Fruit fly (Drosophila melanogaster): ENCODE results near the gene Deaf1.
A peak's percentile ranks its signal among the peaks of the same experiment; 100 is the strongest.

The Deaf1 gene

DNA sequence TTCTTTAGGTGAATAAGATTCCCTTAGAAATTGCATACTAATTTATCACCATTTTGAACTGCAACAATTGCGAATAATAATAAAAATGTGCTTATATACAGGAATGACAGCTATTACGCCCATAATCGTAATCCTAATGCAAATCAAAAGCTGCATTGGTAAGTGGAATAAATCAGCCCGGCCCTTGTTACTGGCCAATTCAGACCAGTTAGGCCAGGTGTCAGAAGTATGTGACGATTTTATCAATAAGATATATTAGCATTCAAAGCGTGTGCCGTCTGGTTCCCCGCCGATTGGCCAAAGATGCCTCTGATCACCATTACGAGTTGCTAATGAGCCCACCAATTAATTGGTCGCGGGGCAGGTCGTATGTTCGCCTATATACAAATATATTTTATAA is 5.5 kb upstream of the Deaf1 start:
- TF ChIP-seq Hr4 (GFP tag; optimal IDR thresholded peaks at IDR 0.05), result no peak
- no peak for TF ChIP-seq CG16779 (tag; optimal IDR thresholded peaks at IDR 0.05)
- TF ChIP-seq CG8319 (GFP tag; optimal IDR thresholded peaks at IDR 0.05), result no peak
- TF ChIP-seq Sox14 (GFP tag; optimal IDR thresholded peaks at IDR 0.05), result no peak
- no peak for TF ChIP-seq pdm3 (GFP tag; optimal IDR thresholded peaks at IDR 0.05)
- TF ChIP-seq CG15336 (GFP tag; IDR thresholded peaks at IDR 0.05), result no peak
- no peak for TF ChIP-seq Lpt (GFP tag; optimal IDR thresholded peaks at IDR 0.05)

DNA sequence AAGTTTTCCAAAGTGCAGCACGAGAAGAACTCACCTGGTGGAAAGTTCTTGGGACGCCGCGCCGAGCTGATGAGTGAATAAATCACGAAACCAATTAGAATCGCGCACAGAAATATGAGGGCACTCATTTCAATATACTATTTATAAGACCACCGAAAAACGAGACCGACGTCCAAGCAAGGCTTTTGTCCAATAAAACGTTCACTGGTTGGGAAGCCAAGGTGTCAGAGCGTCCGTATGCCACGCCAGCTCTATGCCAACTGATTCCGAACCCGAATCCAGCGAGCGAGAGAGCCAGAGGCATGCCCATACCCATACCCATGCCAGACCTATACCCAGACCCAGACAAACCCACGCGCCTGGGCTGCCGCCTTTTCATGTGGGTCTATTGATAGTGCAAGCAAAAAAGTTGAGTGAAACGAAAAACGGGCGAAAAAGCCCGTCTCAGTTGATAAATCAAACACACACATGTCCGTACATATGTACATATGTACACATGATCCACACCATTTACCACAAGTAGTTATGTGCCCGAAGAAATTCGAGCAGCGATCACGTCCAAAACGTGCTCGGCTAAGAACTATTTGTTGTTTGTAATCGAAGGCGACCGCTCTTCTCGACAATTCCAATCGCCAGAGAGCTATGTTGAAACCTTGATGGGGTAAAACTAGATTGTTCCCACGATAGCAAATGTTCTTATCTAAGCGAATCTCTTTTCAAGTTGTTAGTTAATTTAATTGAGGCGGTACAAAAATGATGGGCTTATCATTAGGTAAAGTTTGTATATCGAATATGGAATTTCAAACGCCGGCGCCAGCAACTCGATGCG is 4.7 kb upstream of the Deaf1 start, which contains the start of gene Cyp305a1:
TSS of gene Cyp305a1 (minus strand) at position 265 of the 829 bp plus-strand sequence.
- no peak for TF ChIP-seq CG1621 (tag; optimal IDR thresholded peaks at IDR 0.05)
- no peak for TF ChIP-seq Sox15 (GFP tag; optimal IDR thresholded peaks at IDR 0.05)
- TF ChIP-seq fkh (GFP tag; optimal IDR thresholded peaks at IDR 0.05), result peak; percentile 82
- TF ChIP-seq CG11294 (GFP tag; IDR thresholded peaks at IDR 0.05), result no peak
- TF ChIP-seq CG8319 (GFP tag; optimal IDR thresholded peaks at IDR 0.05), result no peak
- TF ChIP-seq CG6808 (GFP tag; optimal IDR thresholded peaks at IDR 0.05), result no peak
- TF ChIP-seq CG3032 (tag; optimal IDR thresholded peaks at IDR 0.05), result no peak

DNA sequence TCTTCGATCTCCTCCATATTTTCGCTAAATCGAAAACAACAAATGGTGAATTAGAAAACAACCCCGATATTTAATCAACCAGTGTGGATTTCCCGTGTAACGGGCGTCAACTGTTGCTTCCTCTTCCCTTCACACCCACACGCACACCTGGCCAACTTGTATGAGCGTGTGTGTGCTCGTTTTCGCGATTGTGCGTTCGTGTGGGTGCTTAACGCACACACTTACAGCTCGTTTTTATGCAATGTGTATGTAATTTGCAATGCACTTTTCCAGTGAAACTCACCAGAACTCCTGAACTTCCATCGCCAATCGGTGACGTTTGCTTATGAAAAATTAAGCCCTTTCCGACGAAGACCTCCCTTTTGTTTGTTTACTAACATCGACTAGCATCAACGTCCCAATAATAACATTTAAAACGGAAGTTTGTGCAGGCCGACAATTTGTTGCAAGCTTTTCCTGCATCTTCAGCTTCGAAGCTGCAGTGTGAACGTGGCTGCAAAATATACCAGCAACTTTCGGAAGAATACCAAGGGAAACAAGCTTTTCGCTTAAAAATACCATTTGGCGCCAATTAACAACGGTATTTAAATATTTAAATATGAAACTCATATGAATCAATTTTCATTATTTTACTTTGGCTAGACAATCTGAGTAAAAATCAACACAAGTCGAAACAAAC is 2.4 kb upstream of the Deaf1 start, which contains the start of gene cyc:
TSS of gene cyc (minus strand) at position 467 of the 679 bp plus-strand sequence.
- no peak for TF ChIP-seq ss (GFP tag; optimal IDR thresholded peaks at IDR 0.05)
- no peak for TF ChIP-seq acj6 (GFP tag; optimal IDR thresholded peaks at IDR 0.05)
- TF ChIP-seq Blimp-1 (GFP tag; optimal IDR thresholded peaks at IDR 0.05), result peak; percentile 5
- no peak for TF ChIP-seq CG6792 (GFP tag; optimal IDR thresholded peaks at IDR 0.05)
- TF ChIP-seq Sox102F (GFP tag; optimal IDR thresholded peaks at IDR 0.05), result no peak
- TF ChIP-seq achi (GFP tag; optimal IDR thresholded peaks at IDR 0.05), result no peak
- no peak for TF ChIP-seq Ets96B (tag; optimal IDR thresholded peaks at IDR 0.05)
- no peak for TF ChIP-seq CG8632 (GFP tag; optimal IDR thresholded peaks at IDR 0.05)
- no peak for TF ChIP-seq fd85E (GFP tag; optimal IDR thresholded peaks at IDR 0.05)
- TF ChIP-seq dsx (GFP tag; optimal IDR thresholded peaks at IDR 0.05; ENCODE audit: poor library complexity, severe bottlenecking), result peak; percentile 85
- TF ChIP-seq CG1621 (tag; optimal IDR thresholded peaks at IDR 0.05), result no peak
- no peak for TF ChIP-seq CG7368 (GFP tag; optimal IDR thresholded peaks at IDR 0.05)
- TF ChIP-seq Sox14 (GFP tag; optimal IDR thresholded peaks at IDR 0.05), result no peak
- TF ChIP-seq topi (GFP tag; optimal IDR thresholded peaks at IDR 0.05), result no peak
- no peak for TF ChIP-seq Hr39 (GFP tag; optimal IDR thresholded peaks at IDR 0.05)
- TF ChIP-seq CG11294 (GFP tag; IDR thresholded peaks at IDR 0.05), result no peak
- no peak for TF ChIP-seq Eip93F (GFP tag; optimal IDR thresholded peaks at IDR 0.05)
- TF ChIP-seq CG31627 (GFP tag; optimal IDR thresholded peaks at IDR 0.05), result peak; percentile 10
- peak; percentile 28 for TF ChIP-seq lz (GFP tag; optimal IDR thresholded peaks at IDR 0.05)
- TF ChIP-seq eg (GFP tag; IDR thresholded peaks at IDR 0.05), result peak; percentile 32; the same call in 1 of the 3 replicates
- TF ChIP-seq Eip75B (GFP tag; optimal IDR thresholded peaks at IDR 0.05), result no peak
- TF ChIP-seq vri (GFP tag; optimal IDR thresholded peaks at IDR 0.05), result no peak
- no peak for TF ChIP-seq CG4318 (GFP tag; optimal IDR thresholded peaks at IDR 0.05)
- no peak for TF ChIP-seq spab (GFP tag; optimal IDR thresholded peaks at IDR 0.05)
- TF ChIP-seq CG6163 (GFP tag; IDR thresholded peaks at IDR 0.05), result peak; percentile 56; the same call in 2 of the 3 replicates
- TF ChIP-seq CG10669 (GFP tag; optimal IDR thresholded peaks at IDR 0.05), result no peak
- peak; percentile 54; the same call in 1 of the 2 replicates for TF ChIP-seq CG15336 (GFP tag; IDR thresholded peaks at IDR 0.05)
- no peak for TF ChIP-seq Hr38 (GFP tag; optimal IDR thresholded peaks at IDR 0.05)
- TF ChIP-seq CG10631 (GFP tag; optimal IDR thresholded peaks at IDR 0.05), result no peak
- TF ChIP-seq net (GFP tag; optimal IDR thresholded peaks at IDR 0.05), result no peak
- no peak for TF ChIP-seq CG8319 (GFP tag; optimal IDR thresholded peaks at IDR 0.05)
- TF ChIP-seq cyc (GFP tag; optimal IDR thresholded peaks at IDR 0.05), result no peak
- no peak for TF ChIP-seq Met (GFP tag; optimal IDR thresholded peaks at IDR 0.05)
- TF ChIP-seq Hr4 (GFP tag; optimal IDR thresholded peaks at IDR 0.05), result no peak
- TF ChIP-seq CG16779 (tag; optimal IDR thresholded peaks at IDR 0.05), result no peak
- no peak for TF ChIP-seq CG32006 (GFP tag; optimal IDR thresholded peaks at IDR 0.05)
- TF ChIP-seq CG3919 (GFP tag; optimal IDR thresholded peaks at IDR 0.05), result no peak
- TF ChIP-seq Ets21C (GFP tag; optimal IDR thresholded peaks at IDR 0.05), result no peak

Data from whole organism, prepupa.